Fruit fly (Drosophila melanogaster): ENCODE data around the gene CG9628.

- TF ChIP-seq CG7368 (GFP tag; optimal IDR thresholded peaks at IDR 0.05) (no peak), CG1621 (tag; optimal IDR thresholded peaks at IDR 0.05) (no peak), fd85E (GFP tag; optimal IDR thresholded peaks at IDR 0.05) (no peak), CG16779 (tag; optimal IDR thresholded peaks at IDR 0.05) (no peak), OdsH (GFP tag; optimal IDR thresholded peaks at IDR 0.05) (no peak), Blimp-1 (GFP tag; optimal IDR thresholded peaks at IDR 0.05) (no peak), net (GFP tag; optimal IDR thresholded peaks at IDR 0.05) (no peak), CG10669 (GFP tag; optimal IDR thresholded peaks at IDR 0.05) (no peak), Ets96B (tag; optimal IDR thresholded peaks at IDR 0.05) (no peak), Sox14 (GFP tag; optimal IDR thresholded peaks at IDR 0.05) (no peak), CG3919 (GFP tag; optimal IDR thresholded peaks at IDR 0.05) (no peak)
Observed at dm6 chr3L:14643692-14644091, 21.1 kb downstream of the CG9628 start.

All from whole organism, prepupa.